Fruit fly (Drosophila melanogaster) whole organism, embryonic: ENCODE results near the gene Dbp21E2.

Source experiments
- ATbp ChIP-seq: fragments of 200-800 bp; sonication (Bioruptor generic); optimal IDR thresholded peaks from 2 replicates; lab custom pipeline; 2017; ENCODE audit warnings: missing biosample characterization, mild to moderate bottlenecking, missing genetic modification characterization, missing genetic modification reagents
- Ada2b ChIP-seq: fragments of 200-800 bp; sonication (Bioruptor generic); IDR thresholded peaks from 2 replicates; pipeline ENCODE4 v1.3.6; 2022; ENCODE audit warnings: missing biosample characterization, missing genetic modification characterization
- CG10431 ChIP-seq: fragments of 200-800 bp; sonication (Bioruptor generic); optimal IDR thresholded peaks from 3 replicates; lab custom pipeline; 2018; ENCODE audit warnings: missing biosample characterization, mild to moderate bottlenecking, missing genetic modification characterization
- CG10462 ChIP-seq: fragments of 200-800 bp; sonication (Bioruptor generic); optimal IDR thresholded peaks from 2 replicates; lab custom pipeline; 2016; ENCODE audit warnings: missing biosample characterization, missing genetic modification characterization
- CG11504 ChIP-seq: fragments of 200-800 bp; sonication (Bioruptor generic); optimal IDR thresholded peaks from 3 replicates; lab custom pipeline; 2019; ENCODE audit warnings: missing biosample characterization, mild to moderate bottlenecking, missing genetic modification characterization, moderate library complexity
- CG12104 ChIP-seq: fragments of 200-800 bp; sonication (Bioruptor generic); optimal IDR thresholded peaks from 3 replicates; lab custom pipeline; 2016; ENCODE audit warnings: missing biosample characterization, missing genetic modification characterization
- CG12659 ChIP-seq: fragments of 200-800 bp; sonication (Bioruptor generic); optimal IDR thresholded peaks from 3 replicates; lab custom pipeline; 2017; ENCODE audit warnings: mild to moderate bottlenecking, missing biosample characterization, missing genetic modification reagents, missing genetic modification characterization
- CG12942 ChIP-seq: fragments of 200-800 bp; sonication (Bioruptor generic); optimal IDR thresholded peaks from 3 replicates; lab custom pipeline; 2016; ENCODE audit warnings: missing biosample characterization, missing genetic modification characterization
- CG13775 ChIP-seq: fragments of 200-800 bp; sonication (Bioruptor generic); optimal IDR thresholded peaks from 3 replicates; lab custom pipeline; 2017; ENCODE audit warnings: missing biosample characterization, mild to moderate bottlenecking, missing genetic modification characterization
- CG15479 ChIP-seq: fragments of 200-800 bp; sonication (Bioruptor generic); optimal IDR thresholded peaks from 3 replicates; lab custom pipeline; 2019; ENCODE audit warnings: missing biosample characterization, mild to moderate bottlenecking, missing genetic modification characterization, moderate library complexity
- CG16779 ChIP-seq: fragments of 200-800 bp; sonication (Bioruptor generic); IDR thresholded peaks from 2 replicates; pipeline ENCODE4 v1.3.6; 2022; ENCODE audit warnings: missing biosample characterization, missing genetic modification characterization
- CG18476 ChIP-seq: fragments of 200-800 bp; sonication (Bioruptor generic); optimal IDR thresholded peaks from 2 replicates; lab custom pipeline; 2016; ENCODE audit warnings: missing biosample characterization, mild to moderate bottlenecking, missing genetic modification characterization
- CG2889 ChIP-seq: fragments of 200-800 bp; sonication (Bioruptor generic); IDR thresholded peaks from 3 replicates; pipeline ENCODE4 v1.3.6; 2022; ENCODE audit warnings: missing biosample characterization, missing genetic modification characterization
- CG33213 ChIP-seq: fragments of 200-800 bp; sonication (Bioruptor generic); optimal IDR thresholded peaks from 3 replicates; lab custom pipeline; 2016; ENCODE audit warnings: missing biosample characterization, missing genetic modification characterization
- CG43689 ChIP-seq: fragments of 200-800 bp; sonication (Bioruptor generic); IDR thresholded peaks from 2 replicates; pipeline ENCODE4 v1.3.6; 2022; ENCODE audit warnings: missing biosample characterization, missing genetic modification characterization
- CG4404 ChIP-seq: fragments of 200-800 bp; sonication (Bioruptor generic); IDR thresholded peaks from 2 replicates; pipeline ENCODE4 v1.3.6; 2022; ENCODE audit warnings: missing biosample characterization, missing genetic modification characterization
- CG6175 ChIP-seq: fragments of 200-800 bp; sonication (Bioruptor generic); IDR thresholded peaks from 3 replicates; pipeline ENCODE4 v1.3.6; 2022; ENCODE audit warnings: missing biosample characterization, missing genetic modification characterization
- CG6689 ChIP-seq: fragments of 200-800 bp; sonication (Bioruptor generic); IDR thresholded peaks from 2 replicates; pipeline ENCODE4 v1.3.6; 2022; ENCODE audit warnings: missing biosample characterization, missing genetic modification characterization
- CG7987 ChIP-seq: fragments of 200-800 bp; sonication (Bioruptor generic); optimal IDR thresholded peaks from 2 replicates; lab custom pipeline; 2018; ENCODE audit warnings: missing biosample characterization, mild to moderate bottlenecking, missing genetic modification characterization, moderate library complexity
- CG9817 ChIP-seq: fragments of 200-800 bp; sonication (Bioruptor generic); optimal IDR thresholded peaks from 2 replicates; lab custom pipeline; 2018; ENCODE audit warnings: missing biosample characterization, mild to moderate bottlenecking, missing genetic modification characterization, moderate library complexity
- CG9932 ChIP-seq: fragments of 200-800 bp; sonication (Bioruptor generic); IDR thresholded peaks from 2 replicates; pipeline ENCODE4 v1.3.6; 2022; ENCODE audit warnings: missing biosample characterization, missing genetic modification characterization
- Dip2 ChIP-seq: fragments of 200-800 bp; sonication (Bioruptor generic); IDR thresholded peaks from 2 replicates; pipeline ENCODE4 v1.3.6; 2022; ENCODE audit warnings: missing biosample characterization, missing genetic modification characterization
- ERR ChIP-seq: fragments of 200-800 bp; sonication (Bioruptor generic); optimal IDR thresholded peaks from 2 replicates; lab custom pipeline; 2016; ENCODE audit warnings: missing biosample characterization, missing genetic modification characterization
- GATAe ChIP-seq: fragments of 200-800 bp; sonication (Bioruptor generic); conservative IDR thresholded peaks from 2 replicates; pipeline ENCODE4 v1.3.6; 2022; ENCODE audit warnings: missing biosample characterization, missing genetic modification characterization
- Med ChIP-seq: fragments of 200-800 bp; sonication (Bioruptor generic); peaks from one replicate; lab custom pipeline; 2016; ENCODE audit warnings: missing biosample characterization, missing genetic modification characterization, mild to moderate bottlenecking, inconsistent platforms, moderate library complexity
- NfI ChIP-seq: fragments of 200-800 bp; sonication (Bioruptor generic); optimal IDR thresholded peaks from 3 replicates; lab custom pipeline; 2018; ENCODE audit warnings: missing biosample characterization, mild to moderate bottlenecking, missing genetic modification characterization, moderate library complexity
- Oaz ChIP-seq: fragments of 200-800 bp; sonication (Bioruptor generic); IDR thresholded peaks from 2 replicates; pipeline ENCODE4 v1.3.6; 2022; ENCODE audit warnings: missing biosample characterization, missing genetic modification characterization
- PHDP ChIP-seq: fragments of 200-800 bp; sonication (Bioruptor generic); optimal IDR thresholded peaks from 3 replicates; lab custom pipeline; 2018; ENCODE audit warnings: missing biosample characterization, mild to moderate bottlenecking, missing genetic modification characterization, moderate library complexity
- Ssrp ChIP-seq: fragments of 200-800 bp; sonication (Bioruptor generic); optimal IDR thresholded peaks from 2 replicates; lab custom pipeline; 2018; ENCODE audit warnings: missing biosample characterization, mild to moderate bottlenecking, missing genetic modification characterization, moderate library complexity
- TFAM ChIP-seq: fragments of 200-800 bp; sonication (Bioruptor generic); optimal IDR thresholded peaks from 2 replicates; lab custom pipeline; 2017; ENCODE audit warnings: missing biosample characterization, missing genetic modification characterization, inconsistent platforms
- Taf1 ChIP-seq: fragments of 200-800 bp; sonication (Bioruptor generic); IDR thresholded peaks from 2 replicates; pipeline ENCODE4 v1.3.6; 2022; ENCODE audit warnings: missing biosample characterization, missing genetic modification characterization
- cad ChIP-seq: fragments of >200 bp; optimal IDR thresholded peaks from 2 replicates; lab custom pipeline; 2017; ENCODE audit warnings: missing biosample characterization, missing genetic modification characterization
- chinmo ChIP-seq: fragments of 200-800 bp; sonication (Bioruptor generic); IDR thresholded peaks from 4 replicates; pipeline ENCODE4 v1.3.6; 2022; ENCODE audit warnings: missing biosample characterization, missing genetic modification characterization; ENCODE audit not compliant: partially characterized antibody
- cwo ChIP-seq: fragments of 200-800 bp; sonication (Bioruptor generic); optimal IDR thresholded peaks from 3 replicates; lab custom pipeline; 2017; ENCODE audit warnings: missing biosample characterization, missing genetic modification characterization, mild to moderate bottlenecking, moderate library complexity, missing genetic modification reagents
- dpn ChIP-seq, 2 experiments: fragments of 200-800 bp; sonication (Bioruptor generic); optimal IDR thresholded peaks; 3 replicates each; lab custom pipeline; 2016; ENCODE audit warnings: missing biosample characterization in 2 of 2, missing genetic modification characterization in 2 of 2
- en ChIP-seq: fragments of 200-800 bp; sonication (Bioruptor generic); optimal IDR thresholded peaks from 2 replicates; lab custom pipeline; 2016; ENCODE audit warnings: missing biosample characterization, missing genetic modification characterization
- fd96Cb ChIP-seq: fragments of 200-800 bp; sonication (Bioruptor generic); optimal IDR thresholded peaks from 2 replicates; lab custom pipeline; 2018; ENCODE audit warnings: missing biosample characterization, mild to moderate bottlenecking, missing genetic modification characterization, moderate library complexity
- gcm2 ChIP-seq: fragments of 200-800 bp; sonication (Bioruptor generic); optimal IDR thresholded peaks from 2 replicates; lab custom pipeline; 2016; ENCODE audit warnings: missing biosample characterization, missing genetic modification characterization
- gro ChIP-seq: fragments of 200-800 bp; sonication (Bioruptor generic); optimal IDR thresholded peaks from 2 replicates; lab custom pipeline; 2016; ENCODE audit warnings: missing biosample characterization, missing genetic modification characterization
- hkb ChIP-seq, 2 experiments: fragments of 200-800 bp in 1 of 2; fragments of >200 bp in 1 of 2; sonication (Bioruptor generic) in 1 of 2; IDR thresholded peaks in 1 of 2; optimal IDR thresholded peaks in 1 of 2; 2 replicates each; pipeline versions ENCODE4 v1.3.6 to Lab custom; 2017 to 2022; ENCODE audit warnings: missing biosample characterization in 1 of 2, missing genetic modification characterization in 1 of 2
- mam ChIP-seq: fragments of 200-800 bp; sonication (Bioruptor generic); optimal IDR thresholded peaks from 3 replicates; lab custom pipeline; 2016; ENCODE audit warnings: missing biosample characterization, missing genetic modification characterization
- nerfin-2 ChIP-seq: fragments of 200-800 bp; sonication (Bioruptor generic); IDR thresholded peaks from 2 replicates; pipeline ENCODE4 v1.3.6; 2022; ENCODE audit warnings: missing biosample characterization, missing genetic modification characterization; ENCODE audit not compliant: partially characterized antibody
- pb ChIP-seq: fragments of 200-800 bp; sonication (Bioruptor generic); optimal IDR thresholded peaks from 3 replicates; lab custom pipeline; 2016; ENCODE audit warnings: missing biosample characterization, missing genetic modification characterization
- pnt ChIP-seq: fragments of 200-800 bp; sonication (Bioruptor generic); optimal IDR thresholded peaks from 3 replicates; lab custom pipeline; 2016; ENCODE audit warnings: missing biosample characterization, missing genetic modification characterization
- psq ChIP-seq: fragments of 200-800 bp; sonication (Bioruptor generic); optimal IDR thresholded peaks from 2 replicates; lab custom pipeline; 2017; ENCODE audit warnings: missing biosample characterization, missing genetic modification characterization
- ranshi ChIP-seq: fragments of 200-800 bp; sonication (Bioruptor generic); IDR thresholded peaks from 2 replicates; pipeline ENCODE4 v1.3.6; 2022; ENCODE audit warnings: missing biosample characterization, missing genetic modification characterization
- sisA ChIP-seq: fragments of 200-800 bp; sonication (Bioruptor generic); IDR thresholded peaks from 2 replicates; pipeline ENCODE4 v1.3.6; 2022; ENCODE audit warnings: missing biosample characterization, missing genetic modification characterization
- stc ChIP-seq: fragments of 200-800 bp; sonication (Bioruptor generic); IDR thresholded peaks from 2 replicates; pipeline ENCODE4 v1.3.6; 2022; ENCODE audit warnings: missing biosample characterization, missing genetic modification characterization
- tgo ChIP-seq: fragments of 200-800 bp; sonication (Bioruptor generic); IDR thresholded peaks from 3 replicates; pipeline ENCODE4 v1.3.6; 2022; ENCODE audit warnings: missing biosample characterization, missing genetic modification characterization
- vnd ChIP-seq: fragments of 200-800 bp; sonication (Bioruptor generic); IDR thresholded peaks from 3 replicates; pipeline ENCODE4 v1.3.6; 2022; ENCODE audit warnings: missing biosample characterization, missing genetic modification characterization; ENCODE audit not compliant: partially characterized antibody

Dbp21E2 gene

DNA sequence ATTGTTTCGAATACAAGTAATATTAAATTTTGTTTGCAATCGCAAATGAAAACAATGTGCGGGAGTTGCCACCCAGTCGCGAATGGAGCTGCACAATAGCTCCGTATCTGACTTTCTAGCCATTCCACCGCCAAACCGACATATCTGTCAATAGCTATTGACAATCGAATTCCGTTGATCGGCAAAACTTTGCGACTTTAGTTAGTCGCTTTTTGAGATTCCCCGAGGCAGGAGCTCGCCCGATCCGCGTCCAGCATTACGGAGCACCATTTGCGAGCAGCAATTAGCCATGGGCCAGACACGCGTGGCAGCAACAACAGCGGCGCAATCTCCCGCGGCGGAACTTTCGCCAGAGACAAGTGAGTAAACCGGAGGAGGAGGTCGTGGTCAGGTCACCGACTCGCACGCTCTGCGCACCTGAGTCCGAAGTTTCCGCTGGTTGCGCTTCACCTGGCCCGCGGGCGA, 41.3 kb downstream of the Dbp21E2 start, which contains the start of the genes CG4291 and kraken (continued):
- TF ChIP-seq tgo (GFP tag; lab: Robert Waterston, UW) = peak; percentile 16; the same call in 1 of the 3 replicates
- TF ChIP-seq CG11504 = peak; percentile 50
- TF ChIP-seq CG6175 = peak; percentile 31; the same call in 1 of the 3 replicates
- TF ChIP-seq CG12942 (GFP tag; lab: Kevin White, UChicago) = peak; percentile 15
- peak; percentile 72 to 74 for TF ChIP-seq dpn (GFP tag; optimal IDR thresholded peaks at IDR 0.05; lab: Kevin White, UChicago)
- TF ChIP-seq pnt = peak; percentile 58
- peak; percentile 95 for TF ChIP-seq Med
- no peak for TF ChIP-seq CG43689 (GFP tag; lab: Robert Waterston, UW)
- TF ChIP-seq gro (GFP tag; lab: Kevin White, UChicago) = peak; percentile 73
- no peak for TF ChIP-seq vnd
- TF ChIP-seq sisA (GFP tag; lab: Robert Waterston, UW) = no peak
- no peak for TF ChIP-seq cad (GFP tag; lab: Kevin White, UChicago)
- TF ChIP-seq PHDP (tag; lab: Kevin White, UChicago) = peak; percentile 48
- TF ChIP-seq CG33213 (GFP tag; lab: Kevin White, UChicago) = peak; percentile 75
- TF ChIP-seq CG4404 (GFP tag; lab: Robert Waterston, UW) = peak; percentile 14; the same call in 1 of the 2 replicates
- TF ChIP-seq CG18476 = no peak
- no peak for TF ChIP-seq fd96Cb (tag; lab: Kevin White, UChicago)
- no peak for TF ChIP-seq Dip2
- peak; percentile 33; the same call in 1 of the 2 replicates for TF ChIP-seq ranshi (GFP tag; lab: Robert Waterston, UW)
- TF ChIP-seq nerfin-2 (GFP tag; lab: Robert Waterston, UW) = 0 out of 2 replicates have a peak, but pooled peaks have one; percentile 31
- peak; percentile 74 for TF ChIP-seq CG16779 (GFP tag; lab: Robert Waterston, UW)
- peak; percentile 86 for TF ChIP-seq CG9932 (GFP tag; lab: Robert Waterston, UW)
- peak; percentile 59 for TF ChIP-seq mam (GFP tag; lab: Kevin White, UChicago)
- TF ChIP-seq NfI (GFP tag; lab: Kevin White, UChicago) = peak; percentile 70
- peak; percentile 60 for TF ChIP-seq CG9817 (tag; lab: Kevin White, UChicago)
- TF ChIP-seq CG10462 = no peak
- TF ChIP-seq CG12659 = peak; percentile 73
- TF ChIP-seq CG12104 (GFP tag; lab: Kevin White, UChicago) = no peak
- no peak for TF ChIP-seq CG10431
- 0 out of 2 replicates have a peak, but pooled peaks have one; percentile 12 for TF ChIP-seq Oaz (GFP tag; lab: Robert Waterston, UW)
- no peak for TF ChIP-seq GATAe (GFP tag; lab: Robert Waterston, UW)
- TF ChIP-seq CG13775 (GFP tag; lab: Kevin White, UChicago) = no peak
- TF ChIP-seq CG2889 = no peak
- peak; percentile 62 for TF ChIP-seq CG15479 (GFP tag; lab: Kevin White, UChicago)
- TF ChIP-seq ATbp (GFP tag; lab: Kevin White, UChicago) = no peak
- 0 out of 2 replicates have a peak, but pooled peaks have one; percentile 24 for TF ChIP-seq Ada2b (GFP tag; lab: Robert Waterston, UW)
- TF ChIP-seq CG6689 (GFP tag; lab: Robert Waterston, UW) = peak; percentile 22; the same call in 1 of the 2 replicates
- TF ChIP-seq chinmo (GFP tag; lab: Robert Waterston, UW) = no peak
- TF ChIP-seq TFAM = no peak
- no peak for TF ChIP-seq gcm2 (GFP tag; lab: Kevin White, UChicago)
- TF ChIP-seq ERR (GFP tag; lab: Kevin White, UChicago) = peak; percentile 53
- TF ChIP-seq Ssrp (tag; lab: Kevin White, UChicago) = peak; percentile 2
- no peak for TF ChIP-seq stc (GFP tag; lab: Robert Waterston, UW)
- no peak for TF ChIP-seq hkb (optimal IDR thresholded peaks at IDR 0.05; lab: Kevin White, UChicago)
- TF ChIP-seq hkb (GFP tag; IDR thresholded peaks at IDR 0.05; lab: Robert Waterston, UW) = no peak; the same call in 1 of the 2 replicates
- TF ChIP-seq pb (GFP tag; lab: Kevin White, UChicago) = no peak
- peak; percentile 54 for TF ChIP-seq cwo (GFP tag; lab: Kevin White, UChicago)
- TF ChIP-seq CG7987 (GFP tag; lab: Kevin White, UChicago) = peak; percentile 64
- TF ChIP-seq psq (GFP tag; lab: Kevin White, UChicago) = no peak
- TF ChIP-seq Taf1 (GFP tag; lab: Robert Waterston, UW) = 0 out of 2 replicates have a peak, but pooled peaks have one; percentile 7
- peak; percentile 0 for TF ChIP-seq en (GFP tag; lab: Kevin White, UChicago)
